Worm (Caenorhabditis elegans) whole organism, L1 larva: ENCODE data around the gene gly-14.

Experiments used
- C34B4.2 ChIP-seq: sonication (generic microtip); optimal IDR thresholded peaks from 2 replicates; lab custom pipeline; 2017; ENCODE audit warnings: mild to moderate bottlenecking, missing genetic modification characterization, missing compliant biosample characterization
- F16B12.6 ChIP-seq: fragments of 150-350 bp; optimal IDR thresholded peaks from 2 replicates; lab custom pipeline; 2014; ENCODE audit warnings: missing biosample characterization, missing genetic modification characterization
- Y116A8C.19 ChIP-seq: sonication (generic microtip); optimal IDR thresholded peaks from 2 replicates; lab custom pipeline; 2016; ENCODE audit warnings: missing compliant biosample characterization, missing genetic modification characterization, borderline replicate concordance
- alr-1 ChIP-seq: fragments of 200-800 bp; sonication (Bioruptor generic); optimal IDR thresholded peaks from 2 replicates; lab custom pipeline; 2018; ENCODE audit warnings: borderline replicate concordance, mild to moderate bottlenecking, missing genetic modification characterization, missing compliant biosample characterization
- blmp-1 ChIP-seq: fragments of 150-350 bp; optimal IDR thresholded peaks from 2 replicates; lab custom pipeline; 2014; ENCODE audit warnings: missing biosample characterization, missing genetic modification characterization
- ceh-63 ChIP-seq: fragments of 200-800 bp; sonication (Bioruptor generic); optimal IDR thresholded peaks from 2 replicates; lab custom pipeline; 2018; ENCODE audit warnings: mild to moderate bottlenecking, missing genetic modification characterization, missing compliant biosample characterization
- ceh-88 ChIP-seq: fragments of 200-800 bp; sonication (Bioruptor generic); IDR thresholded peaks from 2 replicates; pipeline ENCODE4 v1.3.6; 2022; ENCODE audit warnings: missing genetic modification characterization, missing compliant biosample characterization
- ceh-90 ChIP-seq: sonication (generic microtip); optimal IDR thresholded peaks from 2 replicates; lab custom pipeline; 2016; ENCODE audit warnings: missing genetic modification characterization, missing compliant biosample characterization
- ces-1 ChIP-seq: fragments of 150-350 bp; optimal IDR thresholded peaks from 2 replicates; lab custom pipeline; 2014; ENCODE audit warnings: missing biosample characterization, missing genetic modification reagents, missing genetic modification characterization
- dsc-1 ChIP-seq: sonication (generic microtip); optimal IDR thresholded peaks from 2 replicates; lab custom pipeline; 2016; ENCODE audit warnings: mild to moderate bottlenecking, missing genetic modification characterization, missing compliant biosample characterization
- egl-13 ChIP-seq: sonication (generic microtip); optimal IDR thresholded peaks from 2 replicates; lab custom pipeline; 2016; ENCODE audit warnings: missing genotype, missing genetic modification reagents, missing genetic modification characterization, missing compliant biosample characterization
- elt-2 ChIP-seq: sonication (generic microtip); optimal IDR thresholded peaks from 2 replicates; lab custom pipeline; 2016; ENCODE audit warnings: missing genetic modification characterization, mild to moderate bottlenecking, inconsistent platforms, missing compliant biosample characterization, missing genetic modification reagents
- elt-3 ChIP-seq, 6 experiments: fragments of 150-350 bp in 1 of 6; sonication (generic microtip); optimal IDR thresholded peaks; 2 replicates each; lab custom pipeline; 2017 to 2018; ENCODE audit warnings: missing biosample characterization in 6 of 6, missing genetic modification characterization in 6 of 6, inconsistent platforms in 1 of 6
- fkh-10 ChIP-seq: sonication (generic microtip); optimal IDR thresholded peaks from 2 replicates; lab custom pipeline; 2017; ENCODE audit warnings: missing biosample characterization, missing genetic modification reagents, missing genetic modification characterization
- fos-1 ChIP-seq: fragments of 150-350 bp; optimal IDR thresholded peaks from 2 replicates; lab custom pipeline; 2014; ENCODE audit warnings: missing biosample characterization, missing genetic modification characterization
- hlh-4 ChIP-seq: sonication (generic microtip); optimal IDR thresholded peaks from 2 replicates; lab custom pipeline; 2016; ENCODE audit warnings: mild to moderate bottlenecking, missing genetic modification characterization, missing compliant biosample characterization
- isw-1 ChIP-seq: fragments of 200-800 bp; sonication (Bioruptor generic); IDR thresholded peaks from 2 replicates; pipeline ENCODE4 v1.3.6; 2022; ENCODE audit warnings: missing genetic modification characterization, missing compliant biosample characterization
- jun-1 ChIP-seq: fragments of 150-350 bp; optimal IDR thresholded peaks from 2 replicates; lab custom pipeline; 2014; ENCODE audit warnings: missing biosample characterization, missing genetic modification reagents, missing genetic modification characterization
- lin-14 ChIP-seq: fragments of 200-800 bp; sonication (Bioruptor generic); optimal IDR thresholded peaks from 2 replicates; lab custom pipeline; 2018; ENCODE audit warnings: mild to moderate bottlenecking, missing genetic modification characterization, moderate library complexity, missing compliant biosample characterization
- lin-35 ChIP-seq, 2 experiments: fragments of 150-350 bp; optimal IDR thresholded peaks; 2 replicates each; lab custom pipeline; 2014; ENCODE audit warnings: missing biosample characterization in 2 of 2, missing genetic modification characterization in 2 of 2, missing genetic modification reagents in 2 of 2
- lsy-2 ChIP-seq, 2 experiments: fragments of 150-350 bp; optimal IDR thresholded peaks; 2 replicates each; lab custom pipeline; 2014; ENCODE audit warnings: missing biosample characterization in 2 of 2, missing genetic modification characterization in 2 of 2
- mdl-1 ChIP-seq, 2 experiments: fragments of 150-350 bp; optimal IDR thresholded peaks; 2 replicates each; lab custom pipeline; 2014 to 2017; ENCODE audit warnings: missing biosample characterization in 2 of 2, missing genetic modification characterization in 2 of 2, inconsistent platforms in 1 of 2
- mef-2 ChIP-seq: fragments of 150-350 bp; optimal IDR thresholded peaks from 2 replicates; lab custom pipeline; 2014; ENCODE audit warnings: missing biosample characterization, missing genetic modification characterization
- mep-1 ChIP-seq: fragments of 150-350 bp; optimal IDR thresholded peaks from 2 replicates; lab custom pipeline; 2014; ENCODE audit warnings: missing biosample characterization, missing genetic modification characterization
- nhr-11 ChIP-seq: fragments of 150-350 bp; optimal IDR thresholded peaks from 2 replicates; lab custom pipeline; 2014; ENCODE audit warnings: missing biosample characterization, missing genetic modification characterization
- nhr-20 ChIP-seq: sonication (generic microtip); optimal IDR thresholded peaks from 2 replicates; lab custom pipeline; 2016; ENCODE audit warnings: mild to moderate bottlenecking, missing genetic modification characterization, missing compliant biosample characterization
- nhr-237 ChIP-seq: fragments of 150-350 bp; optimal IDR thresholded peaks from 2 replicates; lab custom pipeline; 2014; ENCODE audit warnings: missing biosample characterization, missing genetic modification characterization
- nhr-84 ChIP-seq: sonication (generic microtip); optimal IDR thresholded peaks from 2 replicates; lab custom pipeline; 2017; ENCODE audit warnings: missing biosample characterization, missing genetic modification characterization
- nhr-85 ChIP-seq: sonication (generic microtip); peaks from one replicate; lab custom pipeline; 2016; ENCODE audit warnings: missing genetic modification characterization, inconsistent platforms, missing compliant biosample characterization
- pag-3 ChIP-seq: sonication (generic microtip); optimal IDR thresholded peaks from 2 replicates; lab custom pipeline; 2017; ENCODE audit warnings: missing genetic modification characterization, mild to moderate bottlenecking, missing compliant biosample characterization, antibody characterized with exemption, borderline replicate concordance; ENCODE audit not compliant: insufficient read depth
- pax-3 ChIP-seq: fragments of 200-800 bp; sonication (Bioruptor generic); optimal IDR thresholded peaks from 2 replicates; lab custom pipeline; 2018; ENCODE audit warnings: mild to moderate bottlenecking, missing genetic modification characterization, moderate library complexity, missing compliant biosample characterization
- pqm-1 ChIP-seq: sonication (generic microtip); optimal IDR thresholded peaks from 3 replicates; lab custom pipeline; 2017; ENCODE audit warnings: missing biosample characterization, missing genetic modification characterization
- rnt-1 ChIP-seq: sonication (generic microtip); optimal IDR thresholded peaks from 2 replicates; lab custom pipeline; 2016; ENCODE audit warnings: mild to moderate bottlenecking, missing genetic modification characterization, moderate library complexity, missing compliant biosample characterization
- skn-1 ChIP-seq: fragments of 150-350 bp; optimal IDR thresholded peaks from 2 replicates; lab custom pipeline; 2014; ENCODE audit warnings: missing biosample characterization, missing genetic modification characterization
- snu-23 ChIP-seq: sonication (generic microtip); optimal IDR thresholded peaks from 2 replicates; lab custom pipeline; 2016; ENCODE audit warnings: missing genetic modification characterization, missing compliant biosample characterization
- sox-4 ChIP-seq: sonication (generic microtip); optimal IDR thresholded peaks from 2 replicates; lab custom pipeline; 2016; ENCODE audit warnings: missing genetic modification characterization, missing compliant biosample characterization
- sptf-1 ChIP-seq: fragments of 150-350 bp; optimal IDR thresholded peaks from 2 replicates; lab custom pipeline; 2014; ENCODE audit warnings: missing biosample characterization, missing genetic modification characterization
- sup-37 ChIP-seq: fragments of 200-800 bp; sonication (Bioruptor generic); optimal IDR thresholded peaks from 2 replicates; lab custom pipeline; 2018; ENCODE audit warnings: mild to moderate bottlenecking, missing genetic modification characterization, missing compliant biosample characterization
- swsn-7 ChIP-seq: sonication (generic microtip); optimal IDR thresholded peaks from 2 replicates; lab custom pipeline; 2016; ENCODE audit warnings: missing genetic modification characterization, missing compliant biosample characterization
- tbx-2 ChIP-seq: sonication (generic microtip); optimal IDR thresholded peaks from 2 replicates; lab custom pipeline; 2016; ENCODE audit warnings: missing genetic modification characterization, missing compliant biosample characterization
- unc-62 ChIP-seq: fragments of 150-350 bp; optimal IDR thresholded peaks from 2 replicates; lab custom pipeline; 2014; ENCODE audit warnings: missing biosample characterization, missing genetic modification reagents, missing genetic modification characterization
- unc-98 ChIP-seq: fragments of 200-800 bp; sonication (Bioruptor generic); IDR thresholded peaks from 2 replicates; pipeline ENCODE4 v1.3.6; 2022; ENCODE audit warnings: missing genetic modification characterization, missing compliant biosample characterization
- vab-15 ChIP-seq: sonication (generic microtip); optimal IDR thresholded peaks from 2 replicates; lab custom pipeline; 2017; ENCODE audit warnings: missing genotype, mild to moderate bottlenecking, missing genetic modification characterization, missing compliant biosample characterization
- xbp-1 ChIP-seq: sonication (generic microtip); optimal IDR thresholded peaks from 2 replicates; lab custom pipeline; 2016; ENCODE audit warnings: missing genetic modification characterization, missing compliant biosample characterization
- ztf-11 ChIP-seq, 2 experiments: sonication (generic microtip); optimal IDR thresholded peaks; 2 replicates each; lab custom pipeline; 2016 to 2017; ENCODE audit warnings: missing genetic modification characterization in 2 of 2, missing biosample characterization in 1 of 2, missing compliant biosample characterization in 1 of 2

Gene gly-14

DNA sequence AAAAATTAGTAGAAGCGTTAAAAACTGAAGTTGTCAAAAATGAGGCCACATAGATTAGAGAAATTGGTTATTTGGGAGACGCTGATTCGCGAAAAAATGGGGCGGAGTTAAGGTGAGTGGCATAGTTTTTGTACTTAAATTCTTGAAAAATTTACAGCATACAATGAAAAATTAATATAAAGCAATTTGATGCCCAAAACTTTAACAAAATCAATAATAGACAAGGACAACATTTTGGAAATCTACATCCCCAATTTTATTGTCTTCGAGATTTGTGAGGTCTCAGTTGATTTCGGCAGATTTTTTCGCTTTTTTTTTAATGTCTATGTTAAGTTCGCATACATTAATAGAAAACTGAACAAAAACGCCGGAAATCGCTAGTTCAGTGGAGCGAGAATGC is 16.8 kb downstream of the gly-14 start (continued):
- TF ChIP-seq vab-15 (tag; lab: Kevin White, UChicago) = peak; percentile 11
- peak; percentile 99 for TF ChIP-seq unc-98
- peak in 1 of 2 experiments; percentile 50 for TF ChIP-seq lsy-2 (tag; optimal IDR thresholded peaks at IDR 0.05; lab: Kevin White, UChicago)
- TF ChIP-seq mep-1 (tag; lab: Kevin White, UChicago) = no peak
- no peak for TF ChIP-seq blmp-1
- peak; percentile 65 for TF ChIP-seq egl-13 (tag; lab: Kevin White, UChicago)
- TF ChIP-seq, all 84 proteins: peak for 36

DNA sequence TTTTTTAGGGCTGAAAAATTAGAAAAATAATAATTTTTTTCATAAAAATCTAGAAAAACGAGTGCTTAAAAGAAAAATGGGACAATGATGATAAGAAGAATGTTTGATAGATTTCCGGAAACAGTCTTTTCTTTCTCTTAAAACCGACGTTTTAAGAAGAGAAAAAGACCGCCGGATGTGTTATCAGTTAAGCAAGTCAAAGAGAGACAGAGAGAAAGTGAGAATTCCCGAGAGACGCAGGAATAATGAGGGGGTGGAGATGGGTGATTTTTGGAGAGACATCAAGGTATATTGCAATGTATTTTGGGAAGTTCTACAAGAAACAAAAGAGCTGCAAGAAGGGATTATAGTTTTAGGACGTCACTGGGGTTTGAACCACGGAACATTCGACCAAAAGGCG is 17.5 kb downstream of the gly-14 start, which contains the start of gene C34C12.9:
Gene C34C12.9 (minus strand): TSS at position 16 of the 400 bp plus-strand sequence.
- TF ChIP-seq pqm-1 (tag; lab: Kevin White, UChicago) (peak; percentile 5), tbx-2 (tag; lab: Kevin White, UChicago) (no peak), elt-2 (peak; percentile 30), blmp-1 (peak; percentile 33)

DNA sequence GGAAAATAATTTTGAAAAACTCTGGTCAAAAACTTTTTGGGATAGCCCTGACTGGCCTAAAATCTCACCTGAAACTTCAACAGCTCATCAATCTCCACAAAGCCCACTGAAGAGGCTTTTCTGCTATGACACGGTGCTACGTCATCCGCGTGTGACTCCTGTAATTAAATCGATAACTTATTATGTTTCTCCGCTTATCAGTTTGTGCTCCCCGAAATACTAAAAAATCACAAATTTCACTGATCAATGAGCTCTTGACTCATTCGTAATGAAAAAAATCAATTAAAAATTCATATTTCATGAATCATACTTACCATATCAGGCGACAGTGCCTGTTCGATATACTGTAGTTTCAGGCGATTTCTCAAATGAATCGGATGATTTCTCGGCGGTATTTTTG is 18.0 kb downstream of the gly-14 start:
- TF ChIP-seq elt-2 (peak; percentile 18), ces-1 (GFP tag; lab: Kevin White, UChicago) (no peak), lin-35 (GFP tag; optimal IDR thresholded peaks at IDR 0.05; lab: Kevin White, UChicago) (peak in 1 of 2 experiments; percentile 4)

DNA sequence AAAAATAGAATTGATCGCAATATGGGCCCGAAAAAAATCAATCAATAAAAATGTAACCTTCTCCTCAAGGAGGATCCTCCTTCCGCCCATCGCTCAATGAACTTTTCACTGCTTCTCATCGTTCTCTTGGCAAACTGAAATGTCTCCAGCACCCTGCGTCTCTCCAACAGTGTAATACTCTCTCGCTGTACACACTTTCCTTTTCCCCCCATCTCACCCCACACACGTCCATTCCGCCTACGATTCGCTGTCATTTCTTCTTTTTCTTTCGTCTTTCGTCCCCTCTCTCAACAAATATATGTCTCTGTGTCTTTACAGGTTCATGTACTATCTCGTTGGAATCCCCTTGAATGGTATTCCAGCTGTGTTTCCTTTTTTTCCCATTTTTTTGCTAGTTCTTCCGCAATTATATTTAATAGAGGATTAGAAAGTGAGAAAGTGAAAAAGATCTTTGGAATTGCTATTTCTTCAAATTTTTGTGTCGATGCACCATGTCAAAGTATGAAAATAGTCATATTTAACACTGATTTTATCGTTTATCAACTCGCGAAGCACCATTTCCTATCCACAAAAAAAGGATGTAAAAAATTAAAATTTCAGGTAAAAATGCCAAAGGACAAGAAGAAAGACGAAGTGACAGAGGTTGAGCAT is 21.5 kb downstream of the gly-14 start, which contains the start of gene rsu-1:
Gene rsu-1 (plus strand): TSS at position 601 of the 651 bp plus-strand sequence.
- no peak for TF ChIP-seq hlh-4 (tag; lab: Kevin White, UChicago)
- TF ChIP-seq skn-1 = no peak
- TF ChIP-seq fos-1 (tag; lab: Kevin White, UChicago) = peak; percentile 11
- peak; percentile 68 for TF ChIP-seq rnt-1 (tag; lab: Kevin White, UChicago)
- TF ChIP-seq swsn-7 (tag; lab: Kevin White, UChicago) = peak; percentile 64
- peak; percentile 47 for TF ChIP-seq dsc-1 (tag; lab: Kevin White, UChicago)
- peak; percentile 83 for TF ChIP-seq snu-23
- TF ChIP-seq fkh-10 (GFP tag; lab: Kevin White, UChicago) = no peak
- no peak for TF ChIP-seq ceh-88 (GFP tag; lab: Robert Waterston, UW)
- no peak for TF ChIP-seq sox-4 (tag; lab: Kevin White, UChicago)
- TF ChIP-seq nhr-11 (tag; lab: Kevin White, UChicago) = peak; percentile 9
- TF ChIP-seq mep-1 (tag; lab: Kevin White, UChicago) = peak; percentile 71
- no peak for TF ChIP-seq mef-2 (tag; lab: Kevin White, UChicago)
- TF ChIP-seq nhr-20 (tag; lab: Kevin White, UChicago) = peak; percentile 67
- TF ChIP-seq C34B4.2 (tag; lab: Kevin White, UChicago) = no peak
- TF ChIP-seq ceh-63 (GFP tag; lab: Kevin White, UChicago) = no peak
- TF ChIP-seq blmp-1 = peak; percentile 95
- TF ChIP-seq F16B12.6 (tag; lab: Kevin White, UChicago) = peak; percentile 2
- TF ChIP-seq unc-62 (GFP tag; lab: Kevin White, UChicago) = no peak
- peak in 1 of 2 experiments; percentile 48 for TF ChIP-seq mdl-1 (tag; optimal IDR thresholded peaks at IDR 0.05; lab: Kevin White, UChicago)
- peak in 1 of 2 experiments; percentile 49 for TF ChIP-seq ztf-11 (tag; optimal IDR thresholded peaks at IDR 0.05; lab: Kevin White, UChicago)
- TF ChIP-seq Y116A8C.19 (tag; lab: Kevin White, UChicago) = no peak
- no peak for TF ChIP-seq sup-37 (GFP tag; lab: Kevin White, UChicago)
- TF ChIP-seq vab-15 (tag; lab: Kevin White, UChicago) = no peak
- TF ChIP-seq ceh-90 (tag; lab: Kevin White, UChicago) = no peak
- peak in 1 of 6 experiments; percentile 15 for TF ChIP-seq elt-3 (tag; optimal IDR thresholded peaks at IDR 0.05; lab: Kevin White, UChicago)
- no peak for TF ChIP-seq nhr-237
- no peak for TF ChIP-seq isw-1 (GFP tag; lab: Robert Waterston, UW)
- no peak for TF ChIP-seq unc-98
- no peak for TF ChIP-seq alr-1
- TF ChIP-seq jun-1 (tag; lab: Kevin White, UChicago) = peak; percentile 53
- no peak for TF ChIP-seq ces-1 (GFP tag; lab: Kevin White, UChicago)
- TF ChIP-seq sptf-1 = no peak
- TF ChIP-seq pax-3 (tag; lab: Kevin White, UChicago) = no peak
- peak; percentile 86 for TF ChIP-seq lin-14 (GFP tag; lab: Kevin White, UChicago)
- TF ChIP-seq pqm-1 (tag; lab: Kevin White, UChicago) = no peak
- TF ChIP-seq nhr-85 (tag; lab: Kevin White, UChicago) = peak; percentile 46
- TF ChIP-seq nhr-84 (tag; lab: Kevin White, UChicago) = no peak
- TF ChIP-seq pag-3 (tag; lab: Kevin White, UChicago) = no peak
- peak; percentile 69 for TF ChIP-seq xbp-1 (tag; lab: Kevin White, UChicago)
